Worm (Caenorhabditis elegans) whole organism, young adult: ENCODE measurements around the gene K10H10.9.

Experiments
- B0261.1 ChIP-seq: sonication (generic microtip); optimal IDR thresholded peaks from 2 replicates; lab custom pipeline; 2016; ENCODE audit warnings: mild to moderate bottlenecking, missing genetic modification characterization, moderate library complexity, missing compliant biosample characterization
- C17E4.6 ChIP-seq: fragments of 200-800 bp; sonication (Bioruptor generic); IDR thresholded peaks from 2 replicates; pipeline ENCODE4 v1.3.6; 2022; ENCODE audit warnings: missing genetic modification reagents, missing genetic modification characterization, missing compliant biosample characterization
- D2030.7 ChIP-seq: fragments of 200-800 bp; sonication (Bioruptor generic); IDR thresholded peaks from 2 replicates; pipeline ENCODE4 v1.3.6; 2022; ENCODE audit warnings: missing genetic modification reagents, missing genetic modification characterization, missing compliant biosample characterization
- F22D6.2 ChIP-seq: sonication (generic microtip); optimal IDR thresholded peaks from 2 replicates; lab custom pipeline; 2016; ENCODE audit warnings: mild to moderate bottlenecking, missing genetic modification characterization, missing compliant biosample characterization
- F23B12.7 ChIP-seq: sonication (generic microtip); optimal IDR thresholded peaks from 2 replicates; lab custom pipeline; 2017; ENCODE audit warnings: missing genetic modification characterization, mild to moderate bottlenecking, missing compliant biosample characterization, antibody characterized with exemption, moderate library complexity; ENCODE audit not compliant: insufficient read depth
- F33H1.4 ChIP-seq: fragments of 200-800 bp; sonication (Bioruptor generic); IDR thresholded peaks from 2 replicates; pipeline ENCODE4 v1.3.6; 2022; ENCODE audit warnings: missing genetic modification reagents, missing genetic modification characterization, missing compliant biosample characterization
- F37B4.10 ChIP-seq: fragments of 200-800 bp; sonication (Bioruptor generic); IDR thresholded peaks from 2 replicates; pipeline ENCODE4 v1.3.6; 2022; ENCODE audit warnings: missing genetic modification characterization, missing compliant biosample characterization
- F39B2.1 ChIP-seq: fragments of 200-800 bp; sonication (Bioruptor generic); IDR thresholded peaks from 2 replicates; pipeline ENCODE4 v1.3.6; 2022; ENCODE audit warnings: missing genetic modification reagents, missing genetic modification characterization, missing compliant biosample characterization
- F49E8.2 ChIP-seq: sonication (generic microtip); optimal IDR thresholded peaks from 3 replicates; lab custom pipeline; 2017; ENCODE audit warnings: missing genetic modification characterization, mild to moderate bottlenecking, missing compliant biosample characterization, antibody characterized with exemption, moderate library complexity; ENCODE audit not compliant: insufficient read depth
- K12H6.12 ChIP-seq: fragments of 200-800 bp; sonication (Bioruptor generic); optimal IDR thresholded peaks from 2 replicates; lab custom pipeline; 2018; ENCODE audit warnings: mild to moderate bottlenecking, missing genetic modification characterization, missing compliant biosample characterization
- Y53F4B.3 ChIP-seq: fragments of 200-800 bp; sonication (Bioruptor generic); IDR thresholded peaks from 2 replicates; pipeline ENCODE4 v1.3.6; 2022; ENCODE audit warnings: missing genetic modification reagents, missing genetic modification characterization, missing compliant biosample characterization
- Y56A3A.18 ChIP-seq: fragments of 200-800 bp; sonication (Bioruptor generic); IDR thresholded peaks from 2 replicates; pipeline ENCODE4 v1.3.6; 2022; ENCODE audit warnings: missing genetic modification reagents, missing genetic modification characterization, missing compliant biosample characterization
- ZK185.1 ChIP-seq: sonication (generic microtip); optimal IDR thresholded peaks from 2 replicates; lab custom pipeline; 2016; ENCODE audit warnings: mild to moderate bottlenecking, missing genetic modification characterization, missing compliant biosample characterization; ENCODE audit not compliant: poor library complexity, severe bottlenecking
- atf-7 ChIP-seq: sonication (generic microtip); optimal IDR thresholded peaks from 2 replicates; lab custom pipeline; 2017; ENCODE audit warnings: mild to moderate bottlenecking, missing genetic modification characterization, missing compliant biosample characterization
- attf-3 ChIP-seq: fragments of 200-800 bp; sonication (Bioruptor generic); conservative IDR thresholded peaks from 2 replicates; pipeline ENCODE4 v1.3.6; 2022; ENCODE audit warnings: missing genetic modification reagents, missing genetic modification characterization, missing compliant biosample characterization
- attf-5 ChIP-seq: fragments of 200-800 bp; sonication (Bioruptor generic); optimal IDR thresholded peaks from 2 replicates; lab custom pipeline; 2018; ENCODE audit warnings: mild to moderate bottlenecking, missing genetic modification characterization, missing compliant biosample characterization
- bed-1 ChIP-seq: fragments of 200-800 bp; sonication (Bioruptor generic); IDR thresholded peaks from 2 replicates; pipeline ENCODE4 v1.3.6; 2022; ENCODE audit warnings: missing genetic modification reagents, missing genetic modification characterization, missing compliant biosample characterization
- ccch-3 ChIP-seq: fragments of 200-800 bp; sonication (Bioruptor generic); optimal IDR thresholded peaks from 2 replicates; lab custom pipeline; 2018; ENCODE audit warnings: mild to moderate bottlenecking, missing genetic modification characterization, missing compliant biosample characterization
- ceh-40 ChIP-seq: fragments of 200-800 bp; sonication (Bioruptor generic); IDR thresholded peaks from 2 replicates; pipeline ENCODE4 v1.3.6; 2022; ENCODE audit warnings: missing genetic modification characterization, missing compliant biosample characterization
- ceh-79 ChIP-seq: sonication (generic microtip); optimal IDR thresholded peaks from 2 replicates; lab custom pipeline; 2017; ENCODE audit warnings: mild to moderate bottlenecking, missing genetic modification characterization, missing compliant biosample characterization
- chd-7 ChIP-seq: sonication (generic microtip); optimal IDR thresholded peaks from 2 replicates; lab custom pipeline; 2016; ENCODE audit warnings: mild to moderate bottlenecking, missing genetic modification characterization, moderate library complexity, missing compliant biosample characterization
- die-1 ChIP-seq: sonication (generic microtip); optimal IDR thresholded peaks from 2 replicates; lab custom pipeline; 2016; ENCODE audit warnings: missing genotype, mild to moderate bottlenecking, missing genetic modification characterization, missing compliant biosample characterization
- dox-1 ChIP-seq: fragments of 200-800 bp; sonication (Bioruptor generic); IDR thresholded peaks from 2 replicates; pipeline ENCODE4 v1.3.6; 2022; ENCODE audit warnings: missing genetic modification reagents, missing genetic modification characterization, missing compliant biosample characterization
- dpl-1 ChIP-seq: fragments of 150-350 bp; optimal IDR thresholded peaks from 2 replicates; lab custom pipeline; 2014; ENCODE audit warnings: missing biosample characterization, missing genetic modification reagents, missing genetic modification characterization
- egl-18 ChIP-seq: fragments of 200-800 bp; sonication (Bioruptor generic); IDR thresholded peaks from 2 replicates; pipeline ENCODE4 v1.3.6; 2022; ENCODE audit warnings: missing genetic modification reagents, missing genetic modification characterization, missing compliant biosample characterization
- egrh-3 ChIP-seq: fragments of 200-800 bp; sonication (Bioruptor generic); IDR thresholded peaks from 2 replicates; pipeline ENCODE4 v1.3.6; 2022; ENCODE audit warnings: missing genetic modification reagents, missing genetic modification characterization, missing compliant biosample characterization
- ets-4 ChIP-seq: fragments of 200-800 bp; sonication (Bioruptor generic); optimal IDR thresholded peaks from 2 replicates; lab custom pipeline; 2018; ENCODE audit warnings: mild to moderate bottlenecking, missing genetic modification characterization, missing compliant biosample characterization
- gei-17 ChIP-seq: fragments of 200-800 bp; sonication (Bioruptor generic); optimal IDR thresholded peaks from 2 replicates; lab custom pipeline; 2018; ENCODE audit warnings: mild to moderate bottlenecking, missing genetic modification characterization, missing compliant biosample characterization
- him-1 ChIP-seq: sonication (generic microtip); optimal IDR thresholded peaks from 2 replicates; lab custom pipeline; 2016; ENCODE audit warnings: missing genotype, missing genetic modification reagents, missing genetic modification characterization, missing compliant biosample characterization
- hsf-1 ChIP-seq: fragments of 200-800 bp; sonication (Bioruptor generic); IDR thresholded peaks from 2 replicates; pipeline ENCODE4 v1.3.6; 2022; ENCODE audit warnings: missing genetic modification reagents, missing genetic modification characterization, missing compliant biosample characterization
- let-526 ChIP-seq: fragments of 200-800 bp; sonication (Bioruptor generic); IDR thresholded peaks from 2 replicates; pipeline ENCODE4 v1.3.6; 2022; ENCODE audit warnings: missing genetic modification reagents, missing genetic modification characterization, missing compliant biosample characterization
- lin-26 ChIP-seq: fragments of 200-800 bp; sonication (Bioruptor generic); IDR thresholded peaks from 2 replicates; pipeline ENCODE4 v1.3.6; 2022; ENCODE audit warnings: missing genetic modification reagents, missing genetic modification characterization, missing compliant biosample characterization
- lir-1 ChIP-seq: fragments of 200-800 bp; sonication (Bioruptor generic); conservative IDR thresholded peaks from 2 replicates; pipeline ENCODE4 v1.3.6; 2022; ENCODE audit warnings: missing genetic modification reagents, missing genetic modification characterization, missing compliant biosample characterization
- madf-6 ChIP-seq: fragments of 200-800 bp; sonication (Bioruptor generic); IDR thresholded peaks from 2 replicates; pipeline ENCODE4 v1.3.6; 2022; ENCODE audit warnings: missing genetic modification reagents, missing genetic modification characterization, missing compliant biosample characterization
- mel-28 ChIP-seq: sonication (generic microtip); optimal IDR thresholded peaks from 2 replicates; lab custom pipeline; 2016; ENCODE audit warnings: borderline replicate concordance, mild to moderate bottlenecking, missing genetic modification characterization, missing compliant biosample characterization
- mxl-1 ChIP-seq: sonication (generic microtip); optimal IDR thresholded peaks from 2 replicates; lab custom pipeline; 2016; ENCODE audit warnings: missing genetic modification characterization, missing compliant biosample characterization
- nfya-2 ChIP-seq: fragments of 200-800 bp; sonication (Bioruptor generic); IDR thresholded peaks from 2 replicates; pipeline ENCODE4 v1.3.6; 2022; ENCODE audit warnings: missing genetic modification reagents, missing genetic modification characterization, missing compliant biosample characterization
- nhr-27 ChIP-seq: fragments of 200-800 bp; sonication (Bioruptor generic); optimal IDR thresholded peaks from 2 replicates; lab custom pipeline; 2018; ENCODE audit warnings: mild to moderate bottlenecking, missing genetic modification characterization, moderate library complexity, missing compliant biosample characterization
- rcor-1 ChIP-seq: fragments of 200-800 bp; sonication (Bioruptor generic); IDR thresholded peaks from 2 replicates; pipeline ENCODE4 v1.3.6; 2022; ENCODE audit warnings: missing genetic modification reagents, missing genetic modification characterization, missing compliant biosample characterization
- repo-1 ChIP-seq: sonication (generic microtip); optimal IDR thresholded peaks from 2 replicates; lab custom pipeline; 2017; ENCODE audit warnings: mild to moderate bottlenecking, missing genetic modification characterization, missing compliant biosample characterization
- sea-2 ChIP-seq: fragments of 200-800 bp; sonication (Bioruptor generic); IDR thresholded peaks from 2 replicates; pipeline ENCODE4 v1.3.6; 2022; ENCODE audit warnings: missing genetic modification characterization, missing compliant biosample characterization
- snpc-4 ChIP-seq, 5 experiments: fragments of 150-350 bp in 1 of 5; sonication (generic microtip) in 4 of 5; optimal IDR thresholded peaks; 2 replicates each; lab custom pipeline; 2014 to 2018; ENCODE audit warnings: missing genetic modification characterization in 5 of 5, missing biosample characterization in 3 of 5, antibody characterized with exemption in 2 of 5, mild to moderate bottlenecking in 2 of 5, missing compliant biosample characterization in 2 of 5, missing genotype in 2 of 5, moderate library complexity in 2 of 5, missing genetic modification reagents in 1 of 5
- sptf-2 ChIP-seq: fragments of 200-800 bp; sonication (Bioruptor generic); optimal IDR thresholded peaks from 2 replicates; lab custom pipeline; 2018; ENCODE audit warnings: mild to moderate bottlenecking, missing genetic modification characterization, missing compliant biosample characterization
- tlf-1 ChIP-seq: fragments of 200-800 bp; sonication (Bioruptor generic); optimal IDR thresholded peaks from 2 replicates; lab custom pipeline; 2018; ENCODE audit warnings: mild to moderate bottlenecking, missing genetic modification characterization, missing compliant biosample characterization
- unc-130 ChIP-seq: sonication (generic microtip); optimal IDR thresholded peaks from 2 replicates; lab custom pipeline; 2016; ENCODE audit warnings: missing genetic modification reagents, missing genetic modification characterization, missing compliant biosample characterization
- ztf-18 ChIP-seq: sonication (generic microtip); optimal IDR thresholded peaks from 2 replicates; lab custom pipeline; 2016; ENCODE audit warnings: missing genotype, mild to moderate bottlenecking, missing genetic modification characterization, missing compliant biosample characterization
- ztf-25 ChIP-seq: fragments of 200-800 bp; sonication (Bioruptor generic); IDR thresholded peaks from 2 replicates; pipeline ENCODE4 v1.3.6; 2022; ENCODE audit warnings: missing genetic modification reagents, missing genetic modification characterization, missing compliant biosample characterization
- ztf-6 ChIP-seq: fragments of 200-800 bp; sonication (Bioruptor generic); IDR thresholded peaks from 2 replicates; pipeline ENCODE4 v1.3.6; 2022; ENCODE audit warnings: missing genetic modification reagents, missing genetic modification characterization, missing compliant biosample characterization

The K10H10.9 gene

ce11 chrII:14561549-14562115 lies 46.7 kb upstream of the K10H10.9 start, which contains the start of gene mog-4 (continued):
- TF ChIP-seq mel-28 (tag; lab: Kevin White, UChicago) (peak; percentile 76), ZK185.1 (tag; lab: Kevin White, UChicago) (peak; percentile 97), mxl-1 (tag; lab: Kevin White, UChicago) (peak; percentile 28), nfya-2 (GFP tag; lab: Robert Waterston, UW) (peak; percentile 89), attf-3 (GFP tag; lab: Robert Waterston, UW) (peak; percentile 93), atf-7 (tag; lab: Kevin White, UChicago) (peak; percentile 84), F33H1.4 (GFP tag; lab: Robert Waterston, UW) (peak; percentile 97), snpc-4 (GFP tag; optimal IDR thresholded peaks at IDR 0.05; lab: Kevin White, UChicago) (peak; percentile 31), snpc-4 (tag; optimal IDR thresholded peaks at IDR 0.05; lab: Kevin White, UChicago) (peak; percentile 41 to 91 (median 72)), F39B2.1 (GFP tag; lab: Robert Waterston, UW) (peak; percentile 95), K12H6.12 (tag; lab: Kevin White, UChicago) (peak; percentile 97), egl-18 (peak; percentile 97), lin-26 (GFP tag; lab: Robert Waterston, UW) (peak; percentile 98), him-1 (tag; lab: Kevin White, UChicago) (peak; percentile 84), dpl-1 (GFP tag; lab: Kevin White, UChicago) (peak; percentile 46), ztf-6 (GFP tag; lab: Robert Waterston, UW) (peak; percentile 100), let-526 (peak; percentile 100), Y56A3A.18 (GFP tag; lab: Robert Waterston, UW) (peak; percentile 99), chd-7 (tag; lab: Kevin White, UChicago) (peak; percentile 84), rcor-1 (GFP tag; lab: Robert Waterston, UW) (peak; percentile 99), unc-130 (peak; percentile 97), F23B12.7 (tag; lab: Kevin White, UChicago) (peak; percentile 25), bed-1 (GFP tag; lab: Robert Waterston, UW) (peak; percentile 98), F37B4.10 (GFP tag; lab: Robert Waterston, UW) (peak; percentile 96), sptf-2 (GFP tag; lab: Kevin White, UChicago) (peak; percentile 9), hsf-1 (GFP tag; lab: Robert Waterston, UW) (peak; percentile 93), egrh-3 (GFP tag; lab: Robert Waterston, UW) (peak; percentile 90), B0261.1 (tag; lab: Kevin White, UChicago) (peak; percentile 35), madf-6 (GFP tag; lab: Robert Waterston, UW) (peak; percentile 99), ztf-18 (tag; lab: Kevin White, UChicago) (peak; percentile 82), lir-1 (GFP tag; lab: Robert Waterston, UW) (peak; percentile 99), ccch-3 (GFP tag; lab: Kevin White, UChicago) (peak; percentile 97), attf-5 (GFP tag; lab: Kevin White, UChicago) (peak; percentile 99), C17E4.6 (GFP tag; lab: Robert Waterston, UW) (peak; percentile 100), repo-1 (peak; percentile 84), ets-4 (GFP tag; lab: Kevin White, UChicago) (peak; percentile 10), sea-2 (peak; percentile 98), ceh-79 (tag; lab: Kevin White, UChicago) (peak; percentile 61), F49E8.2 (tag; lab: Kevin White, UChicago) (peak; percentile 51), die-1 (tag; lab: Kevin White, UChicago) (peak; percentile 45), D2030.7 (peak; percentile 100), nhr-27 (tag; lab: Kevin White, UChicago) (peak; percentile 58), ztf-25 (GFP tag; lab: Robert Waterston, UW) (peak; percentile 100), F22D6.2 (tag; lab: Kevin White, UChicago) (peak; percentile 89), gei-17 (GFP tag; lab: Kevin White, UChicago) (peak; percentile 66), tlf-1 (peak; percentile 98), dox-1 (GFP tag; lab: Robert Waterston, UW) (peak; percentile 100), ceh-40 (GFP tag; lab: Robert Waterston, UW) (peak; percentile 95), Y53F4B.3 (peak; percentile 93)
